Worm (Caenorhabditis elegans) whole organism, L2 larva: Measurements from ENCODE around the gene vhp-1.
A peak's percentile ranks its signal among the peaks of the same experiment; 100 is the strongest.

Experiments used
- C34F6.9 ChIP-seq: fragments of 150-350 bp; optimal IDR thresholded peaks from 2 replicates; lab custom pipeline; 2014; ENCODE audit warnings: missing biosample characterization, missing genetic modification characterization
- F13H6.1 ChIP-seq: sonication (generic microtip); optimal IDR thresholded peaks from 2 replicates; lab custom pipeline; 2016; ENCODE audit warnings: missing genetic modification characterization, missing compliant biosample characterization
- R02D3.7 ChIP-seq: fragments of 150-350 bp; optimal IDR thresholded peaks from 2 replicates; lab custom pipeline; 2014; ENCODE audit warnings: missing biosample characterization, missing genetic modification characterization
- Y55F3AM.14 ChIP-seq: fragments of 200-800 bp; sonication (Bioruptor generic); optimal IDR thresholded peaks from 2 replicates; lab custom pipeline; 2018; ENCODE audit warnings: mild to moderate bottlenecking, missing genetic modification characterization, missing compliant biosample characterization
- ZK546.5 ChIP-seq: sonication (generic microtip); optimal IDR thresholded peaks from 2 replicates; lab custom pipeline; 2017; ENCODE audit warnings: missing biosample characterization, missing genetic modification characterization
- alr-1 ChIP-seq: fragments of 150-350 bp; optimal IDR thresholded peaks from 2 replicates; lab custom pipeline; 2014; ENCODE audit warnings: missing biosample characterization, missing genetic modification characterization
- aly-2 ChIP-seq: fragments of 150-350 bp; optimal IDR thresholded peaks from 2 replicates; lab custom pipeline; 2014; ENCODE audit warnings: missing biosample characterization, missing genetic modification characterization
- ama-1 ChIP-seq: fragments of 150-350 bp; optimal IDR thresholded peaks from 2 replicates; lab custom pipeline; 2018; ENCODE audit warnings: inconsistent platforms
- blmp-1 ChIP-seq: sonication (generic microtip); optimal IDR thresholded peaks from 2 replicates; lab custom pipeline; 2017; ENCODE audit warnings: missing genetic modification characterization, mild to moderate bottlenecking, missing compliant biosample characterization, antibody characterized with exemption, moderate library complexity; ENCODE audit not compliant: insufficient read depth
- ceh-16 ChIP-seq: fragments of 150-350 bp; optimal IDR thresholded peaks from 2 replicates; lab custom pipeline; 2014; ENCODE audit warnings: missing biosample characterization, missing genetic modification characterization
- ceh-82 ChIP-seq: fragments of 150-350 bp; optimal IDR thresholded peaks from 2 replicates; lab custom pipeline; 2014; ENCODE audit warnings: missing biosample characterization, missing genetic modification characterization
- crh-2 ChIP-seq: sonication (generic microtip); optimal IDR thresholded peaks from 2 replicates; lab custom pipeline; 2017; ENCODE audit warnings: missing biosample characterization, missing genetic modification characterization
- dmd-4 ChIP-seq: sonication (generic microtip); optimal IDR thresholded peaks from 2 replicates; lab custom pipeline; 2017; ENCODE audit warnings: missing biosample characterization, missing genetic modification characterization
- egl-27 ChIP-seq: sonication (generic microtip); optimal IDR thresholded peaks from 3 replicates; lab custom pipeline; 2017; ENCODE audit warnings: missing biosample characterization, missing genetic modification reagents, missing genetic modification characterization
- elt-1 ChIP-seq: fragments of 150-350 bp; optimal IDR thresholded peaks from 2 replicates; lab custom pipeline; 2014; ENCODE audit warnings: missing biosample characterization, missing genetic modification characterization
- elt-3 ChIP-seq: sonication (generic microtip); optimal IDR thresholded peaks from 2 replicates; lab custom pipeline; 2017; ENCODE audit warnings: missing biosample characterization, missing genetic modification characterization
- fos-1 ChIP-seq: fragments of 150-350 bp; optimal IDR thresholded peaks from 2 replicates; lab custom pipeline; 2014; ENCODE audit warnings: missing biosample characterization, missing genetic modification characterization
- gmeb-1 ChIP-seq: fragments of 150-350 bp; optimal IDR thresholded peaks from 2 replicates; lab custom pipeline; 2014; ENCODE audit warnings: missing biosample characterization, missing genetic modification characterization
- lin-11 ChIP-seq: fragments of 150-350 bp; sonication (generic microtip); optimal IDR thresholded peaks from 2 replicates; lab custom pipeline; 2014; ENCODE audit warnings: missing biosample characterization, missing genetic modification characterization, inconsistent platforms, mixed read lengths
- lin-13 ChIP-seq: fragments of 150-350 bp; optimal IDR thresholded peaks from 2 replicates; lab custom pipeline; 2014; ENCODE audit warnings: missing biosample characterization, missing genetic modification reagents, missing genetic modification characterization
- lin-39 ChIP-seq: fragments of 150-350 bp; optimal IDR thresholded peaks from 2 replicates; lab custom pipeline; 2014; ENCODE audit warnings: missing biosample characterization, missing genetic modification reagents, missing genetic modification characterization
- lsy-2 ChIP-seq, 2 experiments: fragments of 150-350 bp in 1 of 2; sonication (generic microtip) in 1 of 2; optimal IDR thresholded peaks; 2 replicates each; lab custom pipeline; 2014 to 2017; ENCODE audit warnings: missing biosample characterization in 2 of 2, missing genetic modification characterization in 2 of 2
- mab-5 ChIP-seq: fragments of 150-350 bp; optimal IDR thresholded peaks from 2 replicates; lab custom pipeline; 2014; ENCODE audit warnings: missing biosample characterization, missing genetic modification characterization
- mbf-1 ChIP-seq: sonication (generic microtip); optimal IDR thresholded peaks from 2 replicates; lab custom pipeline; 2017; ENCODE audit warnings: missing biosample characterization, missing genetic modification characterization
- mdl-1 ChIP-seq, 2 experiments: fragments of 150-350 bp in 1 of 2; sonication (generic microtip) in 1 of 2; optimal IDR thresholded peaks; 2 replicates each; lab custom pipeline; 2017; ENCODE audit warnings: missing biosample characterization in 2 of 2, missing genetic modification characterization in 2 of 2
- nhr-10 ChIP-seq: sonication (generic microtip); optimal IDR thresholded peaks from 2 replicates; lab custom pipeline; 2017; ENCODE audit warnings: missing biosample characterization, missing genetic modification characterization
- nhr-11 ChIP-seq: fragments of 150-350 bp; optimal IDR thresholded peaks from 2 replicates; lab custom pipeline; 2014; ENCODE audit warnings: missing biosample characterization, missing genetic modification characterization
- nhr-12 ChIP-seq: fragments of 150-350 bp; optimal IDR thresholded peaks from 2 replicates; lab custom pipeline; 2014; ENCODE audit warnings: missing biosample characterization, missing genetic modification characterization
- nhr-129 ChIP-seq: fragments of 150-350 bp; optimal IDR thresholded peaks from 2 replicates; lab custom pipeline; 2014; ENCODE audit warnings: missing biosample characterization, missing genetic modification characterization
- nhr-21 ChIP-seq: fragments of 150-350 bp; optimal IDR thresholded peaks from 2 replicates; lab custom pipeline; 2014; ENCODE audit warnings: missing biosample characterization, missing genetic modification characterization
- nhr-23 ChIP-seq: fragments of 150-350 bp; optimal IDR thresholded peaks from 2 replicates; lab custom pipeline; 2014; ENCODE audit warnings: missing biosample characterization, missing genetic modification reagents, missing genetic modification characterization
- nhr-237 ChIP-seq: fragments of 150-350 bp; optimal IDR thresholded peaks from 2 replicates; lab custom pipeline; 2014; ENCODE audit warnings: missing biosample characterization, missing genetic modification characterization
- nhr-25 ChIP-seq: fragments of 150-350 bp; sonication (generic microtip); optimal IDR thresholded peaks from 3 replicates; lab custom pipeline; 2014; ENCODE audit warnings: missing biosample characterization, missing genetic modification characterization
- nhr-6 ChIP-seq: fragments of 150-350 bp; optimal IDR thresholded peaks from 2 replicates; lab custom pipeline; 2014; ENCODE audit warnings: missing biosample characterization, missing genetic modification characterization
- nhr-77 ChIP-seq: fragments of 150-350 bp; optimal IDR thresholded peaks from 2 replicates; lab custom pipeline; 2014; ENCODE audit warnings: missing biosample characterization, missing genetic modification characterization
- peb-1 ChIP-seq: fragments of 150-350 bp; optimal IDR thresholded peaks from 2 replicates; lab custom pipeline; 2014; ENCODE audit warnings: missing biosample characterization, missing genetic modification characterization
- sem-4 ChIP-seq: fragments of 150-350 bp; optimal IDR thresholded peaks from 2 replicates; lab custom pipeline; 2014; ENCODE audit warnings: missing biosample characterization, missing genetic modification reagents, missing genetic modification characterization
- skn-1 ChIP-seq: sonication (generic microtip); optimal IDR thresholded peaks from 2 replicates; lab custom pipeline; 2017; ENCODE audit warnings: missing biosample characterization, missing genetic modification characterization
- sma-3 ChIP-seq: sonication (generic microtip); optimal IDR thresholded peaks from 2 replicates; lab custom pipeline; 2016; ENCODE audit warnings: missing genetic modification reagents, missing genetic modification characterization, missing compliant biosample characterization
- sma-9 ChIP-seq, 2 experiments: fragments of 150-350 bp in 1 of 2; sonication (generic microtip) in 1 of 2; optimal IDR thresholded peaks; 2 replicates each; lab custom pipeline; 2014 to 2016; ENCODE audit warnings: missing genetic modification characterization in 2 of 2, mild to moderate bottlenecking in 1 of 2, missing biosample characterization in 1 of 2, missing compliant biosample characterization in 1 of 2, missing genetic modification reagents in 1 of 2, moderate library complexity in 1 of 2
- snpc-4 ChIP-seq: fragments of 150-350 bp; optimal IDR thresholded peaks from 2 replicates; lab custom pipeline; 2014; ENCODE audit warnings: missing biosample characterization, missing genetic modification characterization
- unc-39 ChIP-seq: fragments of 150-350 bp; optimal IDR thresholded peaks from 2 replicates; lab custom pipeline; 2014; ENCODE audit warnings: missing biosample characterization, missing genetic modification characterization
- unc-55 ChIP-seq: fragments of 150-350 bp; sonication (generic microtip); optimal IDR thresholded peaks from 3 replicates; lab custom pipeline; 2014; ENCODE audit warnings: missing biosample characterization, missing genetic modification reagents, missing genetic modification characterization
- unc-62 ChIP-seq: fragments of 150-350 bp; optimal IDR thresholded peaks from 2 replicates; lab custom pipeline; 2014; ENCODE audit warnings: missing biosample characterization, missing genetic modification reagents, missing genetic modification characterization
- zag-1 ChIP-seq: fragments of 150-350 bp; optimal IDR thresholded peaks from 2 replicates; lab custom pipeline; 2014; ENCODE audit warnings: missing biosample characterization, missing genetic modification characterization
- ztf-1 ChIP-seq: fragments of 200-800 bp; sonication (Bioruptor generic); conservative IDR thresholded peaks from 2 replicates; pipeline ENCODE4 v1.3.6; 2022; ENCODE audit warnings: missing genetic modification characterization, missing compliant biosample characterization
- ztf-11 ChIP-seq: sonication (generic microtip); optimal IDR thresholded peaks from 2 replicates; lab custom pipeline; 2017; ENCODE audit warnings: missing biosample characterization, missing genetic modification characterization
- ztf-4 ChIP-seq: fragments of 150-350 bp; optimal IDR thresholded peaks from 2 replicates; lab custom pipeline; 2014; ENCODE audit warnings: missing biosample characterization, missing genetic modification characterization

vhp-1 gene

ce11 chrII:5334628-5335027 lies 11.6 kb downstream of the vhp-1 start:
- TF ChIP-seq fos-1 (tag; lab: Kevin White, UChicago) (no peak), ceh-82 (tag; lab: Kevin White, UChicago) (no peak), nhr-129 (tag; lab: Kevin White, UChicago) (peak; percentile 56), lin-13 (GFP tag; lab: Kevin White, UChicago) (peak; percentile 2), skn-1 (tag; lab: Kevin White, UChicago) (no peak), unc-39 (no peak), C34F6.9 (tag; lab: Kevin White, UChicago) (peak; percentile 15), nhr-11 (no peak), peb-1 (tag; lab: Kevin White, UChicago) (no peak), lsy-2 (tag; optimal IDR thresholded peaks at IDR 0.05; lab: Kevin White, UChicago) (peak in 1 of 2 experiments; percentile 12), lin-11 (tag; lab: Kevin White, UChicago) (no peak), unc-55 (GFP tag; lab: Kevin White, UChicago) (no peak), mab-5 (tag; lab: Kevin White, UChicago) (no peak), nhr-21 (tag; lab: Kevin White, UChicago) (peak; percentile 31), unc-62 (GFP tag; lab: Kevin White, UChicago) (no peak), F13H6.1 (tag; lab: Kevin White, UChicago) (no peak), gmeb-1 (tag; lab: Kevin White, UChicago) (no peak)

- TF ChIP-seq nhr-12 (tag; lab: Kevin White, UChicago) (no peak), R02D3.7 (tag; lab: Kevin White, UChicago) (no peak), nhr-23 (tag; lab: Kevin White, UChicago) (no peak), sma-9 (GFP tag; optimal IDR thresholded peaks at IDR 0.05; lab: Kevin White, UChicago) (peak; percentile 27), sma-9 (tag; optimal IDR thresholded peaks at IDR 0.05; lab: Kevin White, UChicago) (no peak), dmd-4 (no peak), unc-55 (GFP tag; lab: Kevin White, UChicago) (peak; percentile 64), F13H6.1 (tag; lab: Kevin White, UChicago) (no peak), nhr-10 (tag; lab: Kevin White, UChicago) (no peak), fos-1 (tag; lab: Kevin White, UChicago) (peak; percentile 41), snpc-4 (tag; lab: Kevin White, UChicago) (no peak), elt-1 (tag; lab: Kevin White, UChicago) (no peak), lsy-2 (tag; optimal IDR thresholded peaks at IDR 0.05; lab: Kevin White, UChicago) (no peak), aly-2 (no peak), mdl-1 (tag; optimal IDR thresholded peaks at IDR 0.05; lab: Kevin White, UChicago) (no peak), Y55F3AM.14 (GFP tag; lab: Kevin White, UChicago) (no peak), sem-4 (tag; lab: Kevin White, UChicago) (no peak), mbf-1 (no peak), gmeb-1 (tag; lab: Kevin White, UChicago) (no peak), ceh-82 (tag; lab: Kevin White, UChicago) (no peak), mab-5 (tag; lab: Kevin White, UChicago) (peak; percentile 13), egl-27 (tag; lab: Kevin White, UChicago) (no peak), C34F6.9 (tag; lab: Kevin White, UChicago) (no peak), nhr-77 (tag; lab: Kevin White, UChicago) (no peak), lin-39 (tag; lab: Kevin White, UChicago) (no peak), nhr-25 (tag; lab: Kevin White, UChicago) (no peak), lin-13 (GFP tag; lab: Kevin White, UChicago) (no peak), sma-3 (no peak), nhr-237 (tag; lab: Kevin White, UChicago) (no peak), ama-1 (lab: Kevin White, UChicago) (no peak), blmp-1 (tag; lab: Kevin White, UChicago) (no peak), nhr-11 (no peak), zag-1 (tag; lab: Kevin White, UChicago) (no peak), crh-2 (tag; lab: Kevin White, UChicago) (peak; percentile 60), ztf-1 (GFP tag; lab: Robert Waterston, UW) (no peak), ceh-16 (tag; lab: Kevin White, UChicago) (no peak), nhr-6 (tag; lab: Kevin White, UChicago) (no peak), ztf-4 (tag; lab: Kevin White, UChicago) (no peak), alr-1 (tag; lab: Kevin White, UChicago) (no peak), unc-39 (no peak), unc-62 (GFP tag; lab: Kevin White, UChicago) (no peak), nhr-21 (tag; lab: Kevin White, UChicago) (peak; percentile 64), ZK546.5 (no peak), elt-3 (tag; lab: Kevin White, UChicago) (no peak), lin-11 (tag; lab: Kevin White, UChicago) (no peak), skn-1 (tag; lab: Kevin White, UChicago) (no peak), peb-1 (tag; lab: Kevin White, UChicago) (no peak), ztf-11 (no peak), nhr-129 (tag; lab: Kevin White, UChicago) (no peak)
Observed at ce11 chrII:5335370-5336034, 12.4 kb downstream of the vhp-1 start.
